Worm (Caenorhabditis elegans) whole organism, early embryonic: ENCODE data around the gene moc-1.

Source experiments
- ceh-13 ChIP-seq: fragments of 200-800 bp; sonication (Bioruptor generic); optimal IDR thresholded peaks from 2 replicates; lab custom pipeline; 2018; ENCODE audit warnings: mild to moderate bottlenecking, missing genetic modification characterization, missing compliant biosample characterization
- hmg-4 ChIP-seq: fragments of 200-800 bp; sonication (Bioruptor generic); optimal IDR thresholded peaks from 2 replicates; lab custom pipeline; 2018; ENCODE audit warnings: mild to moderate bottlenecking, missing genetic modification characterization, missing compliant biosample characterization

- no peak for TF ChIP-seq hmg-4 (GFP tag; lab: Kevin White, UChicago)
- TF ChIP-seq ceh-13, result no peak
Observed at ce11 chrX:10172004-10172584, 33.7 kb upstream of the moc-1 start, which contains the start of gene C07A4.2.
